Worm (Caenorhabditis elegans) whole organism, L1 larva: ENCODE results near the gene srsx-13.

ENCODE experiments used
- ceh-88 ChIP-seq: fragments of 200-800 bp; sonication (Bioruptor generic); IDR thresholded peaks from 2 replicates; pipeline ENCODE4 v1.3.6; 2022; ENCODE audit warnings: missing genetic modification characterization, missing compliant biosample characterization
- elt-3 ChIP-seq, 6 experiments: fragments of 150-350 bp in 1 of 6; sonication (generic microtip); optimal IDR thresholded peaks; 2 replicates each; lab custom pipeline; 2017 to 2018; ENCODE audit warnings: missing biosample characterization in 6 of 6, missing genetic modification characterization in 6 of 6, inconsistent platforms in 1 of 6
- fkh-10 ChIP-seq: sonication (generic microtip); optimal IDR thresholded peaks from 2 replicates; lab custom pipeline; 2017; ENCODE audit warnings: missing biosample characterization, missing genetic modification reagents, missing genetic modification characterization
- irx-1 ChIP-seq: sonication (generic microtip); optimal IDR thresholded peaks from 2 replicates; lab custom pipeline; 2016; ENCODE audit warnings: missing genetic modification characterization, missing compliant biosample characterization
- lin-39 ChIP-seq: fragments of 150-350 bp; optimal IDR thresholded peaks from 2 replicates; lab custom pipeline; 2014; ENCODE audit warnings: missing biosample characterization, missing genetic modification reagents, missing genetic modification characterization
- nhr-12 ChIP-seq: sonication (generic microtip); optimal IDR thresholded peaks from 2 replicates; lab custom pipeline; 2017; ENCODE audit warnings: missing biosample characterization, missing genetic modification characterization
- nhr-20 ChIP-seq: sonication (generic microtip); optimal IDR thresholded peaks from 2 replicates; lab custom pipeline; 2016; ENCODE audit warnings: mild to moderate bottlenecking, missing genetic modification characterization, missing compliant biosample characterization
- nhr-76 ChIP-seq: sonication (generic microtip); optimal IDR thresholded peaks from 2 replicates; lab custom pipeline; 2017; ENCODE audit warnings: missing biosample characterization, missing genetic modification characterization
- nhr-77 ChIP-seq: fragments of 150-350 bp; optimal IDR thresholded peaks from 2 replicates; lab custom pipeline; 2014; ENCODE audit warnings: missing biosample characterization, missing genetic modification characterization
- tbx-2 ChIP-seq: sonication (generic microtip); optimal IDR thresholded peaks from 2 replicates; lab custom pipeline; 2016; ENCODE audit warnings: missing genetic modification characterization, missing compliant biosample characterization
- unc-86 ChIP-seq: sonication (generic microtip); optimal IDR thresholded peaks from 2 replicates; lab custom pipeline; 2016; ENCODE audit warnings: missing genetic modification characterization, missing compliant biosample characterization
- xbp-1 ChIP-seq: sonication (generic microtip); optimal IDR thresholded peaks from 2 replicates; lab custom pipeline; 2016; ENCODE audit warnings: missing genetic modification characterization, missing compliant biosample characterization

DNA sequence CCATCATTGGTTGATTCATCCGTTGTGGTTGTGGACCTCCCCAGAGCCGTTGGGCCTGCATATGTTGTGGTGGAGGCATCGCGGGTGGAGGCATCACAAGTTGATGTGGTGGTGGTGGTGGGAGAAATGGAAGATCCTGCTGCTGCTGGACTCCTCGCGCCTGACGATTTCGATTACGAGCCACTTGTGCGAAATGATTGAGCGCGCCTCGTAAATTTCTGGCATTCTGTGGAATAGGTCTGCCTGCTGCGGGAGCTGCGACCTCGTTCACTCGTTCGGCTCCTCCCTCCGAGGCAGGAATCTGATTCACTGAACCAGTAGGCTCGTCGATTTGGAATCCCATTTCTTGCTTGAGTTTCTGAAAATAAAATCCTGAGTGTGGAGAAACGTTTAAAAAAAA is 22.3 kb downstream of the srsx-13 start:
- TF ChIP-seq nhr-12 (no peak), nhr-76 (tag; lab: Kevin White, UChicago) (no peak), ceh-88 (GFP tag; lab: Robert Waterston, UW) (no peak), irx-1 (tag; lab: Kevin White, UChicago) (no peak), lin-39 (tag; lab: Kevin White, UChicago) (no peak), nhr-77 (tag; lab: Kevin White, UChicago) (no peak), tbx-2 (tag; lab: Kevin White, UChicago) (no peak), nhr-20 (tag; lab: Kevin White, UChicago) (no peak), xbp-1 (no peak), elt-3 (tag; optimal IDR thresholded peaks at IDR 0.05; lab: Kevin White, UChicago) (no peak), unc-86 (tag; lab: Kevin White, UChicago) (no peak), fkh-10 (no peak)
